Fruit fly (Drosophila melanogaster) whole organism, wandering third instar larva: ENCODE results near the gene CG43439.

Experiments used
- Abd-B ChIP-seq: fragments of >200 bp; optimal IDR thresholded peaks from 2 replicates; lab custom pipeline; 2017; ENCODE audit warnings: missing biosample characterization, missing genetic modification characterization
- CG32264 ChIP-seq: fragments of 200-800 bp; sonication (Bioruptor generic); optimal IDR thresholded peaks from 2 replicates; lab custom pipeline; 2016; ENCODE audit warnings: missing biosample characterization, missing genetic modification characterization
- CG9705 ChIP-seq: fragments of 200-800 bp; sonication (Bioruptor generic); optimal IDR thresholded peaks from 2 replicates; lab custom pipeline; 2018; ENCODE audit warnings: missing biosample characterization, mild to moderate bottlenecking, missing genetic modification characterization
- CrebA ChIP-seq: fragments of 200-800 bp; sonication (Bioruptor generic); optimal IDR thresholded peaks from 2 replicates; lab custom pipeline; 2016; ENCODE audit warnings: missing biosample characterization, mild to moderate bottlenecking, missing genetic modification characterization, borderline replicate concordance
- Dif ChIP-seq: fragments of 200-275, 200-300 bp; sonication (Bioruptor generic); optimal IDR thresholded peaks from 2 replicates; lab custom pipeline; 2018; ENCODE audit warnings: missing biosample characterization, missing genetic modification characterization; ENCODE audit not compliant: partially characterized antibody
- HLH106 ChIP-seq: fragments of 200-800 bp; optimal IDR thresholded peaks from 3 replicates; lab custom pipeline; 2019; ENCODE audit warnings: missing biosample characterization, mild to moderate bottlenecking, missing genetic modification characterization, moderate library complexity
- Hnf4 ChIP-seq: fragments of 200-800 bp; sonication (Bioruptor generic); optimal IDR thresholded peaks from 2 replicates; lab custom pipeline; 2016; ENCODE audit warnings: missing biosample characterization, mild to moderate bottlenecking, missing genetic modification characterization
- Hr78 ChIP-seq: fragments of >200 bp; optimal IDR thresholded peaks from 2 replicates; lab custom pipeline; 2017; ENCODE audit warnings: missing biosample characterization, missing genetic modification characterization
- Hr83 ChIP-seq: fragments of 200-300 bp; sonication (Bioruptor generic); optimal IDR thresholded peaks from 2 replicates; lab custom pipeline; 2016; ENCODE audit warnings: missing biosample characterization, mild to moderate bottlenecking, missing genetic modification characterization, moderate library complexity; ENCODE audit not compliant: poor library complexity, severe bottlenecking
- Jra ChIP-seq: sonication (Bioruptor generic); optimal IDR thresholded peaks from 2 replicates; lab custom pipeline; 2016; ENCODE audit warnings: missing biosample characterization, missing genetic modification characterization
- Mio ChIP-seq: sonication (Bioruptor generic); optimal IDR thresholded peaks from 2 replicates; lab custom pipeline; 2016; ENCODE audit warnings: missing biosample characterization, missing genetic modification characterization
- Myc ChIP-seq: fragments of >200 bp; optimal IDR thresholded peaks from 2 replicates; lab custom pipeline; 2017
- N ChIP-seq: fragments of >200 bp; optimal IDR thresholded peaks from 2 replicates; lab custom pipeline; 2018; ENCODE audit warnings: missing biosample characterization, missing external identifiers, missing genetic modification characterization
- OdsH ChIP-seq: fragments of 200-800 bp; sonication (Bioruptor generic); optimal IDR thresholded peaks from 2 replicates; lab custom pipeline; 2016; ENCODE audit warnings: missing biosample characterization, mild to moderate bottlenecking, missing genetic modification characterization
- Rel ChIP-seq, 2 experiments: fragments of 200-800 bp; sonication (Bioruptor generic) in 1 of 2; optimal IDR thresholded peaks; 2 replicates in 1 of 2; 3 replicates in 1 of 2; lab custom pipeline; 2016 to 2019; ENCODE audit warnings: mild to moderate bottlenecking in 2 of 2, missing biosample characterization in 2 of 2, missing genetic modification characterization in 2 of 2, moderate library complexity in 1 of 2
- Sp1 ChIP-seq: fragments of 200-800 bp; sonication (Bioruptor generic); optimal IDR thresholded peaks from 3 replicates; lab custom pipeline; 2019; ENCODE audit warnings: missing biosample characterization, mild to moderate bottlenecking, missing genetic modification characterization, moderate library complexity
- Vsx2 ChIP-seq: fragments of 200-300, 225-300 bp; sonication (Bioruptor generic); optimal IDR thresholded peaks from 2 replicates; lab custom pipeline; 2018; ENCODE audit warnings: missing biosample characterization, missing genetic modification characterization; ENCODE audit not compliant: partially characterized antibody
- br ChIP-seq: fragments of 200-800 bp; sonication (Bioruptor generic); optimal IDR thresholded peaks from 2 replicates; lab custom pipeline; 2016; ENCODE audit warnings: missing biosample characterization, missing genetic modification characterization
- brk ChIP-seq: fragments of 200-800 bp; sonication (Bioruptor generic); optimal IDR thresholded peaks from 2 replicates; lab custom pipeline; 2016; ENCODE audit warnings: missing biosample characterization, mild to moderate bottlenecking, missing genetic modification characterization
- dl ChIP-seq, 2 experiments: fragments of 175-275, 200-275 bp in 1 of 2; fragments of 200-275 bp in 1 of 2; sonication (Bioruptor generic); optimal IDR thresholded peaks; lab custom pipeline; 2018; ENCODE audit warnings: mild to moderate bottlenecking in 2 of 2, missing biosample characterization in 2 of 2, missing genetic modification characterization in 2 of 2, moderate library complexity in 2 of 2; ENCODE audit not compliant: partially characterized antibody in 2 of 2, insufficient read depth in 1 of 2
- dmrt93B ChIP-seq: fragments of 200-800 bp; sonication (Bioruptor generic); optimal IDR thresholded peaks from 2 replicates; lab custom pipeline; 2018; ENCODE audit warnings: missing biosample characterization, mild to moderate bottlenecking, missing genetic modification characterization
- dsf ChIP-seq: sonication (Bioruptor generic); optimal IDR thresholded peaks from 2 replicates; lab custom pipeline; 2016; ENCODE audit warnings: missing biosample characterization, missing genetic modification characterization, borderline replicate concordance
- ey ChIP-seq: fragments of 200-800 bp; sonication (Bioruptor generic); optimal IDR thresholded peaks from 2 replicates; lab custom pipeline; 2016; ENCODE audit warnings: missing biosample characterization, missing genetic modification characterization
- foxo ChIP-seq, 2 experiments: fragments of 200-800 bp; sonication (Bioruptor generic); optimal IDR thresholded peaks; 2 replicates in 1 of 2; 3 replicates in 1 of 2; lab custom pipeline; 2016 to 2017; ENCODE audit warnings: missing biosample characterization in 2 of 2, missing genetic modification characterization in 2 of 2
- fru ChIP-seq: fragments of 200-800 bp; sonication (Bioruptor generic); optimal IDR thresholded peaks from 3 replicates; lab custom pipeline; 2016; ENCODE audit warnings: missing biosample characterization, mild to moderate bottlenecking, missing genetic modification characterization
- h ChIP-seq: fragments of 200-800 bp; sonication (Bioruptor generic); optimal IDR thresholded peaks from 3 replicates; lab custom pipeline; 2016; ENCODE audit warnings: missing biosample characterization, mild to moderate bottlenecking, missing genetic modification characterization
- jim ChIP-seq: fragments of 175-275, 200-325 bp; sonication (Bioruptor generic); optimal IDR thresholded peaks from 2 replicates; lab custom pipeline; 2016; ENCODE audit warnings: missing biosample characterization, mild to moderate bottlenecking, missing genetic modification characterization
- lola ChIP-seq: fragments of >200 bp; optimal IDR thresholded peaks from 2 replicates; lab custom pipeline; 2017; ENCODE audit warnings: missing biosample characterization, missing genetic modification characterization
- pan ChIP-seq: fragments of >200 bp; optimal IDR thresholded peaks from 2 replicates; lab custom pipeline; 2017
- psq ChIP-seq: fragments of 200-800 bp; sonication (Bioruptor generic); optimal IDR thresholded peaks from 3 replicates; lab custom pipeline; 2017; ENCODE audit warnings: missing biosample characterization, mild to moderate bottlenecking, missing genetic modification characterization, moderate library complexity
- rgr ChIP-seq: fragments of 200-800 bp; sonication (Bioruptor generic); optimal IDR thresholded peaks from 3 replicates; lab custom pipeline; 2016; ENCODE audit warnings: missing biosample characterization, mild to moderate bottlenecking, missing genetic modification characterization
- sage ChIP-seq: fragments of 200-800 bp; sonication (Bioruptor generic); optimal IDR thresholded peaks from 2 replicates; lab custom pipeline; 2016; ENCODE audit warnings: missing biosample characterization, mild to moderate bottlenecking, missing genetic modification characterization
- sv ChIP-seq: fragments of 200-800 bp; sonication (Bioruptor generic); optimal IDR thresholded peaks from 3 replicates; lab custom pipeline; 2016; ENCODE audit warnings: missing biosample characterization, missing genetic modification characterization
- tai ChIP-seq: sonication (Bioruptor generic); optimal IDR thresholded peaks from 2 replicates; lab custom pipeline; 2016; ENCODE audit warnings: missing biosample characterization, missing genetic modification characterization
- usp ChIP-seq: fragments of >200 bp; optimal IDR thresholded peaks from 2 replicates; lab custom pipeline; 2017; ENCODE audit warnings: missing biosample characterization, missing genetic modification characterization
- woc ChIP-seq: sonication (Bioruptor generic); optimal IDR thresholded peaks from 2 replicates; lab custom pipeline; 2016; ENCODE audit warnings: missing biosample characterization, mild to moderate bottlenecking, missing genetic modification characterization

The CG43439 gene

dm6 chr3L:7001855-7002254 lies 17.5 kb upstream of the CG43439 start:
- no peak for TF ChIP-seq Jra (GFP tag; lab: Kevin White, UChicago)
- no peak for TF ChIP-seq woc
- no peak for TF ChIP-seq Rel (GFP tag; optimal IDR thresholded peaks at IDR 0.05; lab: Kevin White, UChicago)
- TF ChIP-seq Rel (tag; optimal IDR thresholded peaks at IDR 0.05; lab: Kevin White, UChicago) = no peak
- no peak for TF ChIP-seq dsf (GFP tag; lab: Kevin White, UChicago)
- no peak for TF ChIP-seq lola (GFP tag; lab: Kevin White, UChicago)
- TF ChIP-seq Sp1 (GFP tag; lab: Kevin White, UChicago) = no peak
- no peak for TF ChIP-seq br (GFP tag; lab: Kevin White, UChicago)
- TF ChIP-seq dmrt93B (GFP tag; lab: Kevin White, UChicago) = no peak

- TF ChIP-seq HLH106 (tag; lab: Kevin White, UChicago) = no peak
- TF ChIP-seq brk (GFP tag; lab: Kevin White, UChicago) = no peak
- no peak for TF ChIP-seq usp (GFP tag; lab: Kevin White, UChicago)
- no peak for TF ChIP-seq ey (GFP tag; lab: Kevin White, UChicago)
- no peak for TF ChIP-seq N (GFP tag; lab: Kevin White, UChicago)
- no peak for TF ChIP-seq CrebA (GFP tag; lab: Kevin White, UChicago)
- TF ChIP-seq CG9705 = no peak
- TF ChIP-seq pan = no peak
- no peak for TF ChIP-seq woc
- no peak for TF ChIP-seq h
- TF ChIP-seq foxo (GFP tag; optimal IDR thresholded peaks at IDR 0.05; lab: Kevin White, UChicago) = no peak
- no peak for TF ChIP-seq Hnf4 (GFP tag; lab: Kevin White, UChicago)
- no peak for TF ChIP-seq Jra (GFP tag; lab: Kevin White, UChicago)
- no peak for TF ChIP-seq rgr
These were observed 15.6 kb upstream of the CG43439 start for dm6 chr3L:6999993-7000392.

- TF ChIP-seq Hr78 (GFP tag; lab: Kevin White, UChicago) (no peak), jim (GFP tag; lab: Kevin White, UChicago) (no peak), ey (GFP tag; lab: Kevin White, UChicago) (no peak)
These were observed 14.3 kb upstream of the CG43439 start, which contains the start of gene Mp for dm6 chr3L:6998692-6999091. Gene Mp, plus strand, starts transcription at chr3L:6998843.

- TF ChIP-seq Sp1 (GFP tag; lab: Kevin White, UChicago) (no peak), CG9705 (no peak), Jra (GFP tag; lab: Kevin White, UChicago) (no peak), pan (no peak), Dif (no peak), psq (GFP tag; lab: Kevin White, UChicago) (no peak), fru (GFP tag; lab: Kevin White, UChicago) (no peak), dmrt93B (GFP tag; lab: Kevin White, UChicago) (no peak), Rel (GFP tag; optimal IDR thresholded peaks at IDR 0.05; lab: Kevin White, UChicago) (no peak), Rel (tag; optimal IDR thresholded peaks at IDR 0.05; lab: Kevin White, UChicago) (no peak), rgr (no peak), lola (GFP tag; lab: Kevin White, UChicago) (no peak), dl (GFP tag; optimal IDR thresholded peaks at IDR 0.05; lab: Kevin White, UChicago; ENCODE audit: insufficient read depth in 1 of 2, partially characterized antibody in 2 of 2) (no peak), br (GFP tag; lab: Kevin White, UChicago) (no peak), Myc (no peak), ey (GFP tag; lab: Kevin White, UChicago) (no peak), Hr83 (GFP tag; lab: Kevin White, UChicago) (no peak), brk (GFP tag; lab: Kevin White, UChicago) (no peak), HLH106 (tag; lab: Kevin White, UChicago) (no peak), woc (no peak), Abd-B (GFP tag; lab: Kevin White, UChicago) (no peak)
These were observed 13.0 kb upstream of the CG43439 start for dm6 chr3L:6997410-6997809.

- TF ChIP-seq foxo (GFP tag; optimal IDR thresholded peaks at IDR 0.05; lab: Kevin White, UChicago) (peak in 1 of 2 experiments; percentile 29), pan (no peak), sage (GFP tag; lab: Kevin White, UChicago) (no peak), Hnf4 (GFP tag; lab: Kevin White, UChicago) (no peak), N (GFP tag; lab: Kevin White, UChicago) (no peak), dl (GFP tag; optimal IDR thresholded peaks at IDR 0.05; lab: Kevin White, UChicago; ENCODE audit: insufficient read depth in 1 of 2, partially characterized antibody in 2 of 2) (no peak), br (GFP tag; lab: Kevin White, UChicago) (peak; percentile 9), CG9705 (no peak), OdsH (peak; percentile 22), Jra (GFP tag; lab: Kevin White, UChicago) (no peak), woc (no peak), Rel (GFP tag; optimal IDR thresholded peaks at IDR 0.05; lab: Kevin White, UChicago) (no peak), Rel (tag; optimal IDR thresholded peaks at IDR 0.05; lab: Kevin White, UChicago) (no peak), sv (GFP tag; lab: Kevin White, UChicago) (no peak), dsf (GFP tag; lab: Kevin White, UChicago) (no peak), tai (GFP tag; lab: Kevin White, UChicago) (no peak), fru (GFP tag; lab: Kevin White, UChicago) (peak; percentile 16), Myc (no peak), ey (GFP tag; lab: Kevin White, UChicago) (peak; percentile 13), Vsx2 (GFP tag; lab: Kevin White, UChicago) (no peak), dmrt93B (GFP tag; lab: Kevin White, UChicago) (no peak), rgr (peak; percentile 28), CG32264 (no peak), lola (GFP tag; lab: Kevin White, UChicago) (no peak), Hr83 (GFP tag; lab: Kevin White, UChicago) (no peak), Mio (no peak), HLH106 (tag; lab: Kevin White, UChicago) (peak; percentile 31), jim (GFP tag; lab: Kevin White, UChicago) (no peak)
These were observed 12.5 kb upstream of the CG43439 start for dm6 chr3L:6996907-6997306.
